Worm (Caenorhabditis elegans) whole organism, L2 larva: ENCODE results near the gene twk-48.

Source experiments
- C34F6.9 ChIP-seq: fragments of 150-350 bp; optimal IDR thresholded peaks from 2 replicates; lab custom pipeline; 2014; ENCODE audit warnings: missing biosample characterization, missing genetic modification characterization
- F13H6.1 ChIP-seq: sonication (generic microtip); optimal IDR thresholded peaks from 2 replicates; lab custom pipeline; 2016; ENCODE audit warnings: missing genetic modification characterization, missing compliant biosample characterization
- R02D3.7 ChIP-seq: fragments of 150-350 bp; optimal IDR thresholded peaks from 2 replicates; lab custom pipeline; 2014; ENCODE audit warnings: missing biosample characterization, missing genetic modification characterization
- Y55F3AM.14 ChIP-seq: fragments of 200-800 bp; sonication (Bioruptor generic); optimal IDR thresholded peaks from 2 replicates; lab custom pipeline; 2018; ENCODE audit warnings: mild to moderate bottlenecking, missing genetic modification characterization, missing compliant biosample characterization
- ZK546.5 ChIP-seq: sonication (generic microtip); optimal IDR thresholded peaks from 2 replicates; lab custom pipeline; 2017; ENCODE audit warnings: missing biosample characterization, missing genetic modification characterization
- alr-1 ChIP-seq: fragments of 150-350 bp; optimal IDR thresholded peaks from 2 replicates; lab custom pipeline; 2014; ENCODE audit warnings: missing biosample characterization, missing genetic modification characterization
- aly-2 ChIP-seq: fragments of 150-350 bp; optimal IDR thresholded peaks from 2 replicates; lab custom pipeline; 2014; ENCODE audit warnings: missing biosample characterization, missing genetic modification characterization
- ama-1 ChIP-seq: fragments of 150-350 bp; optimal IDR thresholded peaks from 2 replicates; lab custom pipeline; 2018; ENCODE audit warnings: inconsistent platforms
- blmp-1 ChIP-seq: sonication (generic microtip); optimal IDR thresholded peaks from 2 replicates; lab custom pipeline; 2017; ENCODE audit warnings: missing genetic modification characterization, mild to moderate bottlenecking, missing compliant biosample characterization, antibody characterized with exemption, moderate library complexity; ENCODE audit not compliant: insufficient read depth
- ceh-16 ChIP-seq: fragments of 150-350 bp; optimal IDR thresholded peaks from 2 replicates; lab custom pipeline; 2014; ENCODE audit warnings: missing biosample characterization, missing genetic modification characterization
- ceh-82 ChIP-seq: fragments of 150-350 bp; optimal IDR thresholded peaks from 2 replicates; lab custom pipeline; 2014; ENCODE audit warnings: missing biosample characterization, missing genetic modification characterization
- crh-2 ChIP-seq: sonication (generic microtip); optimal IDR thresholded peaks from 2 replicates; lab custom pipeline; 2017; ENCODE audit warnings: missing biosample characterization, missing genetic modification characterization
- dmd-4 ChIP-seq: sonication (generic microtip); optimal IDR thresholded peaks from 2 replicates; lab custom pipeline; 2017; ENCODE audit warnings: missing biosample characterization, missing genetic modification characterization
- egl-27 ChIP-seq: sonication (generic microtip); optimal IDR thresholded peaks from 3 replicates; lab custom pipeline; 2017; ENCODE audit warnings: missing biosample characterization, missing genetic modification reagents, missing genetic modification characterization
- elt-1 ChIP-seq: fragments of 150-350 bp; optimal IDR thresholded peaks from 2 replicates; lab custom pipeline; 2014; ENCODE audit warnings: missing biosample characterization, missing genetic modification characterization
- elt-3 ChIP-seq: sonication (generic microtip); optimal IDR thresholded peaks from 2 replicates; lab custom pipeline; 2017; ENCODE audit warnings: missing biosample characterization, missing genetic modification characterization
- fos-1 ChIP-seq: fragments of 150-350 bp; optimal IDR thresholded peaks from 2 replicates; lab custom pipeline; 2014; ENCODE audit warnings: missing biosample characterization, missing genetic modification characterization
- gmeb-1 ChIP-seq: fragments of 150-350 bp; optimal IDR thresholded peaks from 2 replicates; lab custom pipeline; 2014; ENCODE audit warnings: missing biosample characterization, missing genetic modification characterization
- lin-13 ChIP-seq: fragments of 150-350 bp; optimal IDR thresholded peaks from 2 replicates; lab custom pipeline; 2014; ENCODE audit warnings: missing biosample characterization, missing genetic modification reagents, missing genetic modification characterization
- lin-39 ChIP-seq: fragments of 150-350 bp; optimal IDR thresholded peaks from 2 replicates; lab custom pipeline; 2014; ENCODE audit warnings: missing biosample characterization, missing genetic modification reagents, missing genetic modification characterization
- lsy-2 ChIP-seq, 2 experiments: fragments of 150-350 bp in 1 of 2; sonication (generic microtip) in 1 of 2; optimal IDR thresholded peaks; 2 replicates each; lab custom pipeline; 2014 to 2017; ENCODE audit warnings: missing biosample characterization in 2 of 2, missing genetic modification characterization in 2 of 2
- mab-5 ChIP-seq: fragments of 150-350 bp; optimal IDR thresholded peaks from 2 replicates; lab custom pipeline; 2014; ENCODE audit warnings: missing biosample characterization, missing genetic modification characterization
- mbf-1 ChIP-seq: sonication (generic microtip); optimal IDR thresholded peaks from 2 replicates; lab custom pipeline; 2017; ENCODE audit warnings: missing biosample characterization, missing genetic modification characterization
- nhr-11 ChIP-seq: fragments of 150-350 bp; optimal IDR thresholded peaks from 2 replicates; lab custom pipeline; 2014; ENCODE audit warnings: missing biosample characterization, missing genetic modification characterization
- nhr-12 ChIP-seq: fragments of 150-350 bp; optimal IDR thresholded peaks from 2 replicates; lab custom pipeline; 2014; ENCODE audit warnings: missing biosample characterization, missing genetic modification characterization
- nhr-129 ChIP-seq: fragments of 150-350 bp; optimal IDR thresholded peaks from 2 replicates; lab custom pipeline; 2014; ENCODE audit warnings: missing biosample characterization, missing genetic modification characterization
- nhr-21 ChIP-seq: fragments of 150-350 bp; optimal IDR thresholded peaks from 2 replicates; lab custom pipeline; 2014; ENCODE audit warnings: missing biosample characterization, missing genetic modification characterization
- nhr-237 ChIP-seq: fragments of 150-350 bp; optimal IDR thresholded peaks from 2 replicates; lab custom pipeline; 2014; ENCODE audit warnings: missing biosample characterization, missing genetic modification characterization
- nhr-6 ChIP-seq: fragments of 150-350 bp; optimal IDR thresholded peaks from 2 replicates; lab custom pipeline; 2014; ENCODE audit warnings: missing biosample characterization, missing genetic modification characterization
- sem-4 ChIP-seq: fragments of 150-350 bp; optimal IDR thresholded peaks from 2 replicates; lab custom pipeline; 2014; ENCODE audit warnings: missing biosample characterization, missing genetic modification reagents, missing genetic modification characterization
- skn-1 ChIP-seq: sonication (generic microtip); optimal IDR thresholded peaks from 2 replicates; lab custom pipeline; 2017; ENCODE audit warnings: missing biosample characterization, missing genetic modification characterization
- sma-3 ChIP-seq: sonication (generic microtip); optimal IDR thresholded peaks from 2 replicates; lab custom pipeline; 2016; ENCODE audit warnings: missing genetic modification reagents, missing genetic modification characterization, missing compliant biosample characterization
- sma-9 ChIP-seq, 2 experiments: fragments of 150-350 bp in 1 of 2; sonication (generic microtip) in 1 of 2; optimal IDR thresholded peaks; 2 replicates each; lab custom pipeline; 2014 to 2016; ENCODE audit warnings: missing genetic modification characterization in 2 of 2, mild to moderate bottlenecking in 1 of 2, missing biosample characterization in 1 of 2, missing compliant biosample characterization in 1 of 2, missing genetic modification reagents in 1 of 2, moderate library complexity in 1 of 2
- snpc-4 ChIP-seq: fragments of 150-350 bp; optimal IDR thresholded peaks from 2 replicates; lab custom pipeline; 2014; ENCODE audit warnings: missing biosample characterization, missing genetic modification characterization
- unc-55 ChIP-seq: fragments of 150-350 bp; sonication (generic microtip); optimal IDR thresholded peaks from 3 replicates; lab custom pipeline; 2014; ENCODE audit warnings: missing biosample characterization, missing genetic modification reagents, missing genetic modification characterization
- ztf-1 ChIP-seq: fragments of 200-800 bp; sonication (Bioruptor generic); conservative IDR thresholded peaks from 2 replicates; pipeline ENCODE4 v1.3.6; 2022; ENCODE audit warnings: missing genetic modification characterization, missing compliant biosample characterization
- ztf-4 ChIP-seq: fragments of 150-350 bp; optimal IDR thresholded peaks from 2 replicates; lab custom pipeline; 2014; ENCODE audit warnings: missing biosample characterization, missing genetic modification characterization

twk-48 gene

ce11 chrIII:9861470-9862342, 1.2 kb downstream of the twk-48 start (continued):
- TF ChIP-seq elt-1 (no peak), ceh-82 (tag; lab: Kevin White, UChicago) (no peak), dmd-4 (tag; lab: Kevin White, UChicago) (no peak), egl-27 (tag; lab: Kevin White, UChicago) (no peak), snpc-4 (tag; lab: Kevin White, UChicago) (no peak), lin-39 (tag; lab: Kevin White, UChicago) (no peak)
- TF ChIP-seq, all 48 proteins: peak for 16

ce11 chrIII:9862469-9862868, 1.9 kb downstream of the twk-48 start:
- no peak for TF ChIP-seq sma-3
- peak in 1 of 2 experiments; percentile 44 for TF ChIP-seq lsy-2 (tag; optimal IDR thresholded peaks at IDR 0.05; lab: Kevin White, UChicago)

- TF ChIP-seq sma-3 (peak; percentile 13), ZK546.5 (tag; lab: Kevin White, UChicago) (no peak)
These were observed 6.8 kb downstream of the twk-48 start for ce11 chrIII:9867352-9867751.

- TF ChIP-seq F13H6.1 (tag; lab: Kevin White, UChicago) = peak; percentile 80
- peak; percentile 69 for TF ChIP-seq blmp-1
- TF ChIP-seq gmeb-1 (tag; lab: Kevin White, UChicago) = peak; percentile 94
- TF ChIP-seq lsy-2 (tag; optimal IDR thresholded peaks at IDR 0.05; lab: Kevin White, UChicago) = peak; percentile 52 to 81
- peak; percentile 25 for TF ChIP-seq snpc-4 (tag; lab: Kevin White, UChicago)
- peak; percentile 89 for TF ChIP-seq fos-1 (tag; lab: Kevin White, UChicago)
- TF ChIP-seq unc-55 = peak; percentile 80
- TF ChIP-seq ama-1 (lab: Kevin White, UChicago) = no peak
- peak; percentile 66 for TF ChIP-seq mab-5 (tag; lab: Kevin White, UChicago)
- no peak for TF ChIP-seq elt-3 (tag; lab: Kevin White, UChicago)
- no peak for TF ChIP-seq sem-4 (tag; lab: Kevin White, UChicago)
- no peak for TF ChIP-seq ztf-1
- TF ChIP-seq R02D3.7 (tag; lab: Kevin White, UChicago) = no peak
- TF ChIP-seq sma-9 (GFP tag; optimal IDR thresholded peaks at IDR 0.05; lab: Kevin White, UChicago) = peak; percentile 81
- TF ChIP-seq sma-9 (tag; optimal IDR thresholded peaks at IDR 0.05; lab: Kevin White, UChicago) = no peak
- no peak for TF ChIP-seq skn-1 (tag; lab: Kevin White, UChicago)
- TF ChIP-seq dmd-4 (tag; lab: Kevin White, UChicago) = peak; percentile 53
- TF ChIP-seq sma-3 = peak; percentile 71
- peak; percentile 56 for TF ChIP-seq lin-13 (GFP tag; lab: Kevin White, UChicago)
- TF ChIP-seq C34F6.9 (tag; lab: Kevin White, UChicago) = peak; percentile 46
- TF ChIP-seq alr-1 (tag; lab: Kevin White, UChicago) = no peak
- peak; percentile 51 for TF ChIP-seq nhr-21 (tag; lab: Kevin White, UChicago)
- TF ChIP-seq ztf-4 (tag; lab: Kevin White, UChicago) = peak; percentile 22
- peak; percentile 5 for TF ChIP-seq crh-2 (tag; lab: Kevin White, UChicago)
These were observed 7.4 kb downstream of the twk-48 start, which contains the start of gene dhhc-4 for ce11 chrIII:9867780-9868503. Gene dhhc-4, minus strand, starts transcription at chrIII:9867792.

ce11 chrIII:9871032-9871431, 10.5 kb downstream of the twk-48 start, which contains the start of gene ZK757.1:
Gene ZK757.1, minus strand, starts transcription at chrIII:9871132.
- TF ChIP-seq mbf-1 (tag; lab: Kevin White, UChicago) (no peak), nhr-12 (tag; lab: Kevin White, UChicago) (no peak), nhr-11 (no peak), alr-1 (tag; lab: Kevin White, UChicago) (no peak), aly-2 (tag; lab: Kevin White, UChicago) (no peak), egl-27 (tag; lab: Kevin White, UChicago) (no peak), ceh-16 (tag; lab: Kevin White, UChicago) (no peak), sma-9 (GFP tag; optimal IDR thresholded peaks at IDR 0.05; lab: Kevin White, UChicago) (no peak), sma-9 (tag; optimal IDR thresholded peaks at IDR 0.05; lab: Kevin White, UChicago) (no peak), elt-3 (tag; lab: Kevin White, UChicago) (no peak), nhr-129 (no peak), sem-4 (tag; lab: Kevin White, UChicago) (no peak), nhr-6 (tag; lab: Kevin White, UChicago) (no peak), nhr-237 (tag; lab: Kevin White, UChicago) (no peak), blmp-1 (no peak), ZK546.5 (tag; lab: Kevin White, UChicago) (no peak), sma-3 (no peak), Y55F3AM.14 (no peak)
